Worm (Caenorhabditis elegans): Measurements from ENCODE around the gene srsx-26.

DNA sequence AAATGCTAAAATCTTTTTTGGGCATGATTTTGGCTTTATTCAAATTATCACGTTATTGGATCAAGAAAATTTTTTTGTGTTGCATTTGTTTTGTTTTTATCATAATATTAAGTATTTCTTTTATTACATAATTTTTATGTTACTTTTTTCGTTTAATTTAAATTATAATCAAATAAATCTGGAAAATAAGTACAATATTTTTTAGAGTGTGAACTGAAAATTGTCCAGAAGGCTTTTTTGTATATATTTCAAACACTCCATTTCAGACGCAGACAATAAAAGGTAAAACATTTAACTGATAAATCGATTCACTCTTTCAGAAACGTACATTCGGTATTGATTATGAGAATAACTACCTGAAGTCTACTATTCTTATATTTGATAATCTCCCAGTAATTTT, 41.1 kb upstream of the srsx-26 start, which contains the start of gene C08B6.11:
- TF ChIP-seq ztf-11 (tag; optimal IDR thresholded peaks at IDR 0.05) (no peak), dpl-1 (GFP tag; optimal IDR thresholded peaks at IDR 0.05) (no peak), skn-1 (tag; optimal IDR thresholded peaks at IDR 0.05) (no peak), irx-1 (tag; optimal IDR thresholded peaks at IDR 0.05) (no peak), tbx-2 (tag; optimal IDR thresholded peaks at IDR 0.05) (no peak), ama-1 (optimal IDR thresholded peaks at IDR 0.05) (no peak), hlh-17 (GFP tag; optimal IDR thresholded peaks at IDR 0.05; ENCODE audit: borderline replicate concordance) (no peak), nhr-77 (tag; optimal IDR thresholded peaks at IDR 0.05) (no peak), snpc-4 (tag; optimal IDR thresholded peaks at IDR 0.05) (no peak), nhr-90 (tag; optimal IDR thresholded peaks at IDR 0.05; ENCODE audit: poor library complexity) (no peak), unc-62 (GFP tag; optimal IDR thresholded peaks at IDR 0.05) (no peak), ztf-4 (tag; optimal IDR thresholded peaks at IDR 0.05) (no peak)
